Worm (Caenorhabditis elegans): ENCODE data around the gene dsc-1.

DNA sequence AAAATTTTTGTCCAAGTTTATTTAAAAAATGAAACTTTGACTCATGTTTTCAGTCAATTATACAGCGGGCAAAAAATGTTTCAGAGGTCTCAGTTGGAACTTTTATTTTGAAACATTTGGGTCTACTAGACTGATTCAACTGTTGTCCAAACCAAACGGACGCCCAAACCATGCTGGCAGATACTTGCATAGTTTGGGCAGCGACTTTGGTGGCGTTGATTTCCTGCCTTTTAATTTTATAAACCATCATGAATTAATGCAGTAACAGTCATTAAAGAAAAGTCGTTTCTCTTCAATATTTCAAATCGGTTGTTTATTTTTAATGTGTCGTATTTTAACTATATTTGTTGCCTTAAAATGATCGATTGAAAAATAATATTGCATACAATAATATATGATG lies 1.7 kb upstream of the dsc-1 start:
- TF ChIP-seq him-1 (tag; optimal IDR thresholded peaks at IDR 0.05) (no peak), W03F9.2 (tag; optimal IDR thresholded peaks at IDR 0.05) (no peak), dao-5 (tag; optimal IDR thresholded peaks at IDR 0.05) (no peak)
